Fruit fly (Drosophila melanogaster): ENCODE measurements around the gene CG31673.

The CG31673 gene

dm6 chr2L:20840462-20841038, 11.1 kb downstream of the CG31673 start, which contains the start of gene CG31676 (continued):
- TF ChIP-seq CG11560 (tag; IDR thresholded peaks at IDR 0.05), result no peak
- TF ChIP-seq CG17912 (GFP tag; optimal IDR thresholded peaks at IDR 0.05), result no peak
- TF ChIP-seq CG2199 (GFP tag; IDR thresholded peaks at IDR 0.05), result no peak
- TF ChIP-seq Stat92E (GFP tag; optimal IDR thresholded peaks at IDR 0.05), result no peak
- 0 out of 3 replicates have a peak, but pooled peaks have one; percentile 47 for TF ChIP-seq CG11456 (GFP tag; IDR thresholded peaks at IDR 0.05)
- peak; percentile 53 for TF ChIP-seq CG7987 (GFP tag; optimal IDR thresholded peaks at IDR 0.05)
- TF ChIP-seq CG14965 (GFP tag; optimal IDR thresholded peaks at IDR 0.05; ENCODE audit: borderline replicate concordance), result no peak
- TF ChIP-seq Deaf1 (tag; optimal IDR thresholded peaks at IDR 0.05), result peak; percentile 41
- no peak for TF ChIP-seq CG7745 (tag; optimal IDR thresholded peaks at IDR 0.05)
- no peak for TF ChIP-seq CG4707 (GFP tag; optimal IDR thresholded peaks at IDR 0.05)
- no peak for TF ChIP-seq CoRest (tag; optimal IDR thresholded peaks at IDR 0.05)
- no peak for TF ChIP-seq eyg (GFP tag; optimal IDR thresholded peaks at IDR 0.05)
- TF ChIP-seq tio (GFP tag; optimal IDR thresholded peaks at IDR 0.05), result no peak
- TF ChIP-seq HLHmδ (GFP tag; optimal IDR thresholded peaks at IDR 0.05), result peak; percentile 1
- TF ChIP-seq Vsx1 (GFP tag; optimal IDR thresholded peaks at IDR 0.05), result no peak
- TF ChIP-seq CG12071 (GFP tag; optimal IDR thresholded peaks at IDR 0.05), result peak; percentile 47
- no peak for TF ChIP-seq sens-2 (GFP tag; IDR thresholded peaks at IDR 0.05)
- peak; percentile 34 for TF ChIP-seq CG12219 (GFP tag; optimal IDR thresholded peaks at IDR 0.05)
- no peak for TF ChIP-seq CG4404 (GFP tag; IDR thresholded peaks at IDR 0.05)
- TF ChIP-seq BtbVII (GFP tag; optimal IDR thresholded peaks at IDR 0.05), result peak; percentile 42
- peak; percentile 48 for TF ChIP-seq CG13296 (GFP tag; optimal IDR thresholded peaks at IDR 0.05)
- TF ChIP-seq Drgx (GFP tag; IDR thresholded peaks at IDR 0.05), result no peak
- TF ChIP-seq NFAT (GFP tag; IDR thresholded peaks at IDR 0.05), result no peak
- no peak for TF ChIP-seq CG9727 (GFP tag; optimal IDR thresholded peaks at IDR 0.05)
- 0 out of 4 replicates have a peak, but pooled peaks have one; percentile 22 for TF ChIP-seq chinmo (GFP tag; IDR thresholded peaks at IDR 0.05; ENCODE audit: partially characterized antibody)
- TF ChIP-seq CG18476 (GFP tag; optimal IDR thresholded peaks at IDR 0.05), result no peak
- no peak for TF ChIP-seq maf-S (GFP tag; optimal IDR thresholded peaks at IDR 0.05)
- TF ChIP-seq Med (GFP tag), result peak; percentile 78
- no peak for TF ChIP-seq gem (tag; optimal IDR thresholded peaks at IDR 0.05)
- TF ChIP-seq CG32532 (GFP tag; IDR thresholded peaks at IDR 0.05), result peak; percentile 81; the same call in 1 of the 2 replicates
- TF ChIP-seq z (GFP tag; IDR thresholded peaks at IDR 0.05), result peak; percentile 74
- TF ChIP-seq Hr3 (GFP tag; optimal IDR thresholded peaks at IDR 0.05), result no peak
- no peak for TF ChIP-seq grau (tag; optimal IDR thresholded peaks at IDR 0.05)
- no peak for TF ChIP-seq CG12391 (tag; optimal IDR thresholded peaks at IDR 0.05)
- TF ChIP-seq caup (GFP tag; optimal IDR thresholded peaks at IDR 0.05; ENCODE audit: severe bottlenecking), result peak; percentile 56
- peak; percentile 56 for TF ChIP-seq CG3281 (GFP tag; optimal IDR thresholded peaks at IDR 0.05)
- no peak for TF ChIP-seq pum (GFP tag; optimal IDR thresholded peaks at IDR 0.05)
- TF ChIP-seq esg (GFP tag; conservative IDR thresholded peaks at IDR 0.05), result no peak
- no peak for TF ChIP-seq jing (GFP tag; optimal IDR thresholded peaks at IDR 0.05)
- no peak for TF ChIP-seq Elba2 (GFP tag; optimal IDR thresholded peaks at IDR 0.05)
- TF ChIP-seq CG6765 (GFP tag; optimal IDR thresholded peaks at IDR 0.05), result peak; percentile 40
- TF ChIP-seq CG17568 (GFP tag; optimal IDR thresholded peaks at IDR 0.05), result peak; percentile 33
- TF ChIP-seq CG11247 (GFP tag; IDR thresholded peaks at IDR 0.05), result peak; percentile 11; the same call in 1 of the 2 replicates
- peak; percentile 54 for TF ChIP-seq CrebB (tag; optimal IDR thresholded peaks at IDR 0.05)

All from whole organism, embryonic.